Worm (Caenorhabditis elegans) whole organism, young adult: Measurements from ENCODE around the gene F22H10.1.

Experiments used
- B0019.2 ChIP-seq: fragments of 200-800 bp; sonication (Bioruptor generic); conservative IDR thresholded peaks from 2 replicates; pipeline ENCODE4 v1.3.6; 2022; ENCODE audit warnings: missing genetic modification reagents, missing genetic modification characterization, missing compliant biosample characterization
- C06A6.2 ChIP-seq: fragments of 200-800 bp; sonication (Bioruptor generic); conservative IDR thresholded peaks from 2 replicates; pipeline ENCODE4 v1.3.6; 2022; ENCODE audit warnings: missing genetic modification characterization, missing compliant biosample characterization
- T26A5.8 ChIP-seq: sonication (generic microtip); optimal IDR thresholded peaks from 2 replicates; lab custom pipeline; 2016; ENCODE audit warnings: missing genetic modification characterization, missing compliant biosample characterization
- attf-6 ChIP-seq: fragments of 200-800 bp; sonication (Bioruptor generic); IDR thresholded peaks from 2 replicates; pipeline ENCODE4 v1.3.6; 2022; ENCODE audit warnings: missing genetic modification reagents, missing genetic modification characterization, missing compliant biosample characterization
- bed-2 ChIP-seq: fragments of 200-800 bp; sonication (Bioruptor generic); IDR thresholded peaks from 2 replicates; pipeline ENCODE4 v1.3.6; 2022; ENCODE audit warnings: missing genetic modification reagents, missing genetic modification characterization, missing compliant biosample characterization
- ccch-3 ChIP-seq: fragments of 200-800 bp; sonication (Bioruptor generic); optimal IDR thresholded peaks from 2 replicates; lab custom pipeline; 2018; ENCODE audit warnings: mild to moderate bottlenecking, missing genetic modification characterization, missing compliant biosample characterization
- ceh-27 ChIP-seq: fragments of 200-800 bp; sonication (Bioruptor generic); optimal IDR thresholded peaks from 2 replicates; lab custom pipeline; 2018; ENCODE audit warnings: mild to moderate bottlenecking, missing genetic modification characterization, moderate library complexity, missing compliant biosample characterization
- efl-1 ChIP-seq: fragments of 150-350 bp; optimal IDR thresholded peaks from 2 replicates; lab custom pipeline; 2014; ENCODE audit warnings: missing biosample characterization, missing genetic modification reagents, missing genetic modification characterization
- mcd-1 ChIP-seq: fragments of 200-800 bp; sonication (Bioruptor generic); IDR thresholded peaks from 2 replicates; pipeline ENCODE4 v1.3.6; 2022; ENCODE audit warnings: missing genetic modification reagents, missing genetic modification characterization, missing compliant biosample characterization
- sea-2 ChIP-seq: fragments of 200-800 bp; sonication (Bioruptor generic); IDR thresholded peaks from 2 replicates; pipeline ENCODE4 v1.3.6; 2022; ENCODE audit warnings: missing genetic modification characterization, missing compliant biosample characterization
- unc-62 ChIP-seq: fragments of 150-350 bp; optimal IDR thresholded peaks from 2 replicates; lab custom pipeline; 2014; ENCODE audit warnings: missing biosample characterization, missing genetic modification reagents, missing genetic modification characterization
- ztf-22 ChIP-seq: fragments of 200-800 bp; sonication (Bioruptor generic); optimal IDR thresholded peaks from 2 replicates; lab custom pipeline; 2018; ENCODE audit warnings: mild to moderate bottlenecking, missing genetic modification characterization, moderate library complexity, missing compliant biosample characterization
- ztf-26 ChIP-seq: sonication (generic microtip); optimal IDR thresholded peaks from 2 replicates; lab custom pipeline; 2017; ENCODE audit warnings: missing genetic modification characterization, missing compliant biosample characterization
- ztf-28 ChIP-seq: fragments of 200-800 bp; sonication (Bioruptor generic); IDR thresholded peaks from 2 replicates; pipeline ENCODE4 v1.3.6; 2022; ENCODE audit warnings: missing genetic modification reagents, missing genetic modification characterization, missing compliant biosample characterization

ce11 chrX:16677672-16678071, 24.6 kb upstream of the F22H10.1 start, which contains the start of gene F22H10.3:
- TF ChIP-seq mcd-1, result no peak
- no peak for TF ChIP-seq sea-2 (GFP tag; lab: Robert Waterston, UW)
- no peak for TF ChIP-seq ccch-3
- TF ChIP-seq unc-62 (GFP tag; lab: Kevin White, UChicago), result peak; percentile 22
- TF ChIP-seq ceh-27, result no peak
- no peak for TF ChIP-seq C06A6.2 (GFP tag; lab: Robert Waterston, UW)
- no peak for TF ChIP-seq B0019.2 (GFP tag; lab: Robert Waterston, UW)
- TF ChIP-seq bed-2, result no peak
- TF ChIP-seq ztf-22 (GFP tag; lab: Kevin White, UChicago), result no peak
- no peak for TF ChIP-seq ztf-28 (GFP tag; lab: Robert Waterston, UW)
- TF ChIP-seq efl-1, result no peak
- TF ChIP-seq T26A5.8 (tag; lab: Kevin White, UChicago), result no peak
- no peak for TF ChIP-seq attf-6
- no peak for TF ChIP-seq ztf-26 (tag; lab: Kevin White, UChicago)
